Fruit fly (Drosophila melanogaster) whole organism, prepupa: ENCODE measurements around the gene CG34434.

Experiments used
- Blimp-1 ChIP-seq: fragments of 200-800 bp; sonication (Bioruptor generic); optimal IDR thresholded peaks from 3 replicates; lab custom pipeline; 2017; ENCODE audit warnings: missing biosample characterization, missing genetic modification characterization, mild to moderate bottlenecking, moderate library complexity, missing genetic modification reagents
- CG10631 ChIP-seq: fragments of 200-800 bp; sonication (Bioruptor generic); optimal IDR thresholded peaks from 2 replicates; lab custom pipeline; 2016; ENCODE audit warnings: missing biosample characterization, missing genetic modification characterization
- CG10669 ChIP-seq: fragments of 200-800 bp; sonication (Bioruptor generic); optimal IDR thresholded peaks from 3 replicates; lab custom pipeline; 2018; ENCODE audit warnings: missing biosample characterization, mild to moderate bottlenecking, missing genetic modification characterization, moderate library complexity
- CG11294 ChIP-seq: fragments of 200-800 bp; sonication (Bioruptor generic); IDR thresholded peaks from 2 replicates; pipeline ENCODE4 v1.3.6; 2022; ENCODE audit warnings: missing biosample characterization, missing genetic modification characterization
- CG11762 ChIP-seq: fragments of 200-800 bp; sonication (Bioruptor generic); optimal IDR thresholded peaks from 3 replicates; lab custom pipeline; 2016; ENCODE audit warnings: missing biosample characterization, missing genetic modification characterization; ENCODE audit not compliant: insufficient read depth
- CG11902 ChIP-seq: fragments of 200-800 bp; sonication (Bioruptor generic); optimal IDR thresholded peaks from 3 replicates; lab custom pipeline; 2016; ENCODE audit warnings: missing biosample characterization, missing genetic modification characterization
- CG15336 ChIP-seq: fragments of 200-800 bp; sonication (Bioruptor generic); IDR thresholded peaks from 2 replicates; pipeline ENCODE4 v1.3.6; 2022; ENCODE audit warnings: missing biosample characterization, missing genetic modification characterization
- CG16779 ChIP-seq: fragments of 200-800 bp; sonication (Bioruptor generic); optimal IDR thresholded peaks from 3 replicates; lab custom pipeline; 2017; ENCODE audit warnings: missing biosample characterization, mild to moderate bottlenecking, missing genetic modification characterization
- CG3032 ChIP-seq: fragments of 200-800 bp; optimal IDR thresholded peaks from 2 replicates; lab custom pipeline; 2019; ENCODE audit warnings: missing biosample characterization, mild to moderate bottlenecking, missing genetic modification characterization, moderate library complexity
- CG32006 ChIP-seq: fragments of 200-800 bp; sonication (Bioruptor generic); optimal IDR thresholded peaks from 3 replicates; lab custom pipeline; 2017; ENCODE audit warnings: missing biosample characterization, mild to moderate bottlenecking, missing genetic modification characterization
- CG34406 ChIP-seq: fragments of 200-800 bp; sonication (Bioruptor generic); optimal IDR thresholded peaks from 3 replicates; lab custom pipeline; 2016; ENCODE audit warnings: missing biosample characterization, missing genetic modification characterization
- CG3919 ChIP-seq: fragments of 200-800 bp; sonication (Bioruptor generic); optimal IDR thresholded peaks from 3 replicates; lab custom pipeline; 2016; ENCODE audit warnings: missing biosample characterization, missing genetic modification characterization
- CG4318 ChIP-seq: fragments of 200-800 bp; sonication (Bioruptor generic); optimal IDR thresholded peaks from 3 replicates; lab custom pipeline; 2017; ENCODE audit warnings: missing biosample characterization, mild to moderate bottlenecking, missing genetic modification characterization
- CG6163 ChIP-seq: fragments of 200-800 bp; sonication (Bioruptor generic); IDR thresholded peaks from 3 replicates; pipeline ENCODE4 v1.3.6; 2022; ENCODE audit warnings: missing biosample characterization, missing genetic modification characterization
- CG6276 ChIP-seq: fragments of 200-800 bp; sonication (Bioruptor generic); optimal IDR thresholded peaks from 2 replicates; lab custom pipeline; 2017; ENCODE audit warnings: missing biosample characterization, mild to moderate bottlenecking, missing genetic modification characterization
- CG6792 ChIP-seq: fragments of 200-800 bp; sonication (Bioruptor generic); optimal IDR thresholded peaks from 3 replicates; lab custom pipeline; 2016; ENCODE audit warnings: missing biosample characterization, missing genetic modification characterization
- CG6808 ChIP-seq: fragments of 200-800 bp; sonication (Bioruptor generic); optimal IDR thresholded peaks from 3 replicates; lab custom pipeline; 2017; ENCODE audit warnings: missing biosample characterization, missing genetic modification characterization, mild to moderate bottlenecking, moderate library complexity, missing genetic modification reagents
- CG7368 ChIP-seq: fragments of 200-800 bp; sonication (Bioruptor generic); optimal IDR thresholded peaks from 3 replicates; lab custom pipeline; 2016; ENCODE audit warnings: missing biosample characterization, missing genetic modification characterization
- CG8119 ChIP-seq: fragments of 200-800 bp; sonication (Bioruptor generic); IDR thresholded peaks from 3 replicates; pipeline ENCODE4 v1.3.6; 2022; ENCODE audit warnings: missing biosample characterization, missing genetic modification characterization
- CG8632 ChIP-seq: fragments of 200-800 bp; sonication (Bioruptor generic); optimal IDR thresholded peaks from 3 replicates; lab custom pipeline; 2016; ENCODE audit warnings: missing biosample characterization, missing genetic modification characterization
- Eip75B ChIP-seq: fragments of 200-800 bp; sonication (Bioruptor generic); optimal IDR thresholded peaks from 3 replicates; lab custom pipeline; 2016; ENCODE audit warnings: missing biosample characterization, missing genetic modification characterization
- Eip93F ChIP-seq: fragments of 200-800 bp; sonication (Bioruptor generic); optimal IDR thresholded peaks from 2 replicates; lab custom pipeline; 2016; ENCODE audit warnings: missing biosample characterization, mild to moderate bottlenecking, missing genetic modification characterization
- Ets21C ChIP-seq: fragments of 200-800 bp; sonication (Bioruptor generic); optimal IDR thresholded peaks from 3 replicates; lab custom pipeline; 2016; ENCODE audit warnings: missing biosample characterization, missing genetic modification characterization
- Ets96B ChIP-seq: fragments of 200-800 bp; optimal IDR thresholded peaks from 2 replicates; lab custom pipeline; 2019; ENCODE audit warnings: missing biosample characterization, mild to moderate bottlenecking, missing genetic modification characterization, moderate library complexity
- Gug ChIP-seq: fragments of 200-800 bp; sonication (Bioruptor generic); IDR thresholded peaks from 2 replicates; pipeline ENCODE4 v1.3.6; 2022; ENCODE audit warnings: missing biosample characterization, missing genetic modification characterization
- Hr38 ChIP-seq: sonication (Bioruptor generic); optimal IDR thresholded peaks from 2 replicates; lab custom pipeline; 2016; ENCODE audit warnings: missing biosample characterization, missing genetic modification characterization
- Hr4 ChIP-seq: fragments of 200-800 bp; sonication (Bioruptor generic); optimal IDR thresholded peaks from 3 replicates; lab custom pipeline; 2016; ENCODE audit warnings: missing biosample characterization, missing genetic modification characterization
- Lpt ChIP-seq: fragments of 200-800 bp; sonication (Bioruptor generic); optimal IDR thresholded peaks from 3 replicates; lab custom pipeline; 2016; ENCODE audit warnings: missing biosample characterization, missing genetic modification characterization
- Met ChIP-seq: fragments of 200-800 bp; sonication (Bioruptor generic); optimal IDR thresholded peaks from 3 replicates; lab custom pipeline; 2016; ENCODE audit warnings: missing biosample characterization, missing genetic modification characterization
- OdsH ChIP-seq: fragments of 200-800 bp; sonication (Bioruptor generic); optimal IDR thresholded peaks from 3 replicates; lab custom pipeline; 2016; ENCODE audit warnings: missing biosample characterization, missing genetic modification characterization
- Smox ChIP-seq: fragments of 200-800 bp; sonication (Bioruptor generic); optimal IDR thresholded peaks from 3 replicates; lab custom pipeline; 2016; ENCODE audit warnings: missing biosample characterization, missing genetic modification characterization
- Sox102F ChIP-seq: fragments of 200-800 bp; sonication (Bioruptor generic); optimal IDR thresholded peaks from 2 replicates; lab custom pipeline; 2016; ENCODE audit warnings: missing biosample characterization, mild to moderate bottlenecking, missing genetic modification characterization
- Sox15 ChIP-seq: fragments of 200-800 bp; sonication (Bioruptor generic); optimal IDR thresholded peaks from 3 replicates; lab custom pipeline; 2016; ENCODE audit warnings: missing biosample characterization, missing genetic modification characterization
- acj6 ChIP-seq: fragments of 200-800 bp; sonication (Bioruptor generic); optimal IDR thresholded peaks from 3 replicates; lab custom pipeline; 2016; ENCODE audit warnings: missing biosample characterization, missing genetic modification characterization
- cyc ChIP-seq: fragments of 200-800 bp; sonication (Bioruptor generic); optimal IDR thresholded peaks from 3 replicates; lab custom pipeline; 2016; ENCODE audit warnings: missing biosample characterization, missing genetic modification characterization
- dsx ChIP-seq: fragments of 200-800 bp; optimal IDR thresholded peaks from 3 replicates; lab custom pipeline; 2019; ENCODE audit warnings: missing biosample characterization, mild to moderate bottlenecking, missing genetic modification characterization, moderate library complexity; ENCODE audit not compliant: poor library complexity, severe bottlenecking
- eg ChIP-seq: fragments of 200-800 bp; sonication (Bioruptor generic); IDR thresholded peaks from 3 replicates; pipeline ENCODE4 v1.3.6; 2022; ENCODE audit warnings: missing biosample characterization, missing genetic modification characterization
- esn ChIP-seq: fragments of 200-800 bp; sonication (Bioruptor generic); optimal IDR thresholded peaks from 2 replicates; lab custom pipeline; 2016; ENCODE audit warnings: missing biosample characterization, mild to moderate bottlenecking, missing genetic modification characterization, moderate library complexity
- fd59A ChIP-seq: fragments of 200-800 bp; sonication (Bioruptor generic); optimal IDR thresholded peaks from 2 replicates; lab custom pipeline; 2017; ENCODE audit warnings: missing biosample characterization, mild to moderate bottlenecking, missing genetic modification characterization, missing genetic modification reagents
- fd85E ChIP-seq: fragments of 200-800 bp; sonication (Bioruptor generic); optimal IDR thresholded peaks from 3 replicates; lab custom pipeline; 2016; ENCODE audit warnings: missing biosample characterization, missing genetic modification characterization
- fkh ChIP-seq: fragments of 200-800 bp; sonication (Bioruptor generic); optimal IDR thresholded peaks from 3 replicates; lab custom pipeline; 2017; ENCODE audit warnings: missing biosample characterization, mild to moderate bottlenecking, missing genetic modification characterization, moderate library complexity
- net ChIP-seq: fragments of 200-800 bp; sonication (Bioruptor generic); optimal IDR thresholded peaks from 3 replicates; lab custom pipeline; 2016; ENCODE audit warnings: missing biosample characterization, missing genetic modification characterization
- salr ChIP-seq, 2 experiments: fragments of 200-800 bp; sonication (Bioruptor generic); optimal IDR thresholded peaks; 3 replicates each; lab custom pipeline; 2016 to 2018; ENCODE audit warnings: missing biosample characterization in 2 of 2, missing genetic modification characterization in 2 of 2, mild to moderate bottlenecking in 1 of 2
- spab ChIP-seq: fragments of 200-800 bp; sonication (Bioruptor generic); optimal IDR thresholded peaks from 2 replicates; lab custom pipeline; 2017; ENCODE audit warnings: missing biosample characterization, mild to moderate bottlenecking, missing genetic modification characterization, missing genetic modification reagents
- ss ChIP-seq, 2 experiments: fragments of 200-800 bp; sonication (Bioruptor generic); optimal IDR thresholded peaks; 2 replicates in 1 of 2; 3 replicates in 1 of 2; lab custom pipeline; 2017 to 2018; ENCODE audit warnings: mild to moderate bottlenecking in 2 of 2, missing biosample characterization in 2 of 2, missing genetic modification characterization in 2 of 2, moderate library complexity in 1 of 2
- svp ChIP-seq: fragments of 200-800 bp; sonication (Bioruptor generic); peaks from one replicate; lab custom pipeline; 2016; ENCODE audit warnings: missing biosample characterization, missing genetic modification characterization
- topi ChIP-seq: fragments of 200-800 bp; sonication (Bioruptor generic); optimal IDR thresholded peaks from 3 replicates; lab custom pipeline; 2016; ENCODE audit warnings: missing biosample characterization, missing genetic modification characterization

The CG34434 gene

dm6 chrX:5614367-5614766 lies 1.8 kb downstream of the CG34434 start, which contains the start of gene CG34435:
Gene CG34435 (minus strand): TSS chrX:5614467.
- TF ChIP-seq net: no peak

- TF ChIP-seq CG4318 (GFP tag; lab: Kevin White, UChicago) (no peak), net (no peak), CG10669 (GFP tag; lab: Kevin White, UChicago) (no peak), CG6808 (GFP tag; lab: Kevin White, UChicago) (no peak), fd59A (no peak), CG3919 (GFP tag; lab: Kevin White, UChicago) (no peak), CG3032 (tag; lab: Kevin White, UChicago) (no peak), CG6276 (no peak), fkh (GFP tag; lab: Kevin White, UChicago) (no peak), CG11762 (GFP tag; lab: Kevin White, UChicago) (no peak), svp (GFP tag; lab: Kevin White, UChicago) (no peak), CG11294 (GFP tag; lab: Robert Waterston, UW) (no peak), Ets96B (tag; lab: Kevin White, UChicago) (no peak), eg (GFP tag; lab: Robert Waterston, UW) (no peak), CG7368 (no peak), Hr4 (GFP tag; lab: Kevin White, UChicago) (no peak)
These were observed 3.2 kb downstream of the CG34434 start for dm6 chrX:5612977-5613376.

dm6 chrX:5608472-5608871 lies 7.7 kb downstream of the CG34434 start:
- no peak for TF ChIP-seq Blimp-1 (GFP tag; lab: Kevin White, UChicago)
- peak; percentile 60 for TF ChIP-seq Smox (GFP tag; lab: Kevin White, UChicago)
- TF ChIP-seq CG11762 (GFP tag; lab: Kevin White, UChicago): no peak
- TF ChIP-seq CG6163 (GFP tag; lab: Robert Waterston, UW): peak; percentile 58; the same call in 1 of the 3 replicates
- no peak for TF ChIP-seq spab (GFP tag; lab: Kevin White, UChicago)
- no peak for TF ChIP-seq CG6808 (GFP tag; lab: Kevin White, UChicago)
- no peak for TF ChIP-seq Hr38 (GFP tag; lab: Kevin White, UChicago)
- TF ChIP-seq CG4318 (GFP tag; lab: Kevin White, UChicago): peak; percentile 39
- peak; percentile 55 for TF ChIP-seq cyc
- TF ChIP-seq net: no peak
- TF ChIP-seq CG16779: no peak
- TF ChIP-seq Hr4 (GFP tag; lab: Kevin White, UChicago): peak; percentile 59
- TF ChIP-seq OdsH (GFP tag; lab: Kevin White, UChicago): peak; percentile 44
- TF ChIP-seq Met: peak; percentile 67
- TF ChIP-seq Gug (GFP tag; lab: Robert Waterston, UW): peak; percentile 21; the same call in 1 of the 2 replicates
- TF ChIP-seq CG10631 (GFP tag; lab: Kevin White, UChicago): no peak
- no peak for TF ChIP-seq dsx (GFP tag; lab: Kevin White, UChicago)
- peak; percentile 60 for TF ChIP-seq topi (GFP tag; lab: Kevin White, UChicago)
- peak; percentile 26 for TF ChIP-seq CG34406 (GFP tag; lab: Kevin White, UChicago)
- no peak for TF ChIP-seq salr (GFP tag; optimal IDR thresholded peaks at IDR 0.05; lab: Kevin White, UChicago)
- TF ChIP-seq CG32006 (GFP tag; lab: Kevin White, UChicago): peak; percentile 65
- TF ChIP-seq CG6792: peak; percentile 42
- peak; percentile 27 for TF ChIP-seq CG3919 (GFP tag; lab: Kevin White, UChicago)
- peak; percentile 62 for TF ChIP-seq Sox102F
- no peak for TF ChIP-seq ss (GFP tag; optimal IDR thresholded peaks at IDR 0.05; lab: Kevin White, UChicago)
- no peak for TF ChIP-seq Eip75B (GFP tag; lab: Kevin White, UChicago)
- TF ChIP-seq CG3032 (tag; lab: Kevin White, UChicago): no peak
- TF ChIP-seq Ets21C (GFP tag; lab: Kevin White, UChicago): peak; percentile 50
- peak; percentile 67; the same call in 2 of the 3 replicates for TF ChIP-seq CG8119 (GFP tag; lab: Robert Waterston, UW)
- TF ChIP-seq CG15336 (GFP tag; lab: Robert Waterston, UW): peak; percentile 63
- TF ChIP-seq Sox15: peak; percentile 30
- peak; percentile 60; the same call in 2 of the 3 replicates for TF ChIP-seq eg (GFP tag; lab: Robert Waterston, UW)
- TF ChIP-seq esn (GFP tag; lab: Kevin White, UChicago): peak; percentile 66
- TF ChIP-seq acj6 (GFP tag; lab: Kevin White, UChicago): peak; percentile 46
- no peak for TF ChIP-seq fd85E (GFP tag; lab: Kevin White, UChicago)
- TF ChIP-seq CG6276: no peak
- no peak for TF ChIP-seq Lpt (GFP tag; lab: Kevin White, UChicago)
- TF ChIP-seq CG11902 (GFP tag; lab: Kevin White, UChicago): no peak
- TF ChIP-seq CG8632 (GFP tag; lab: Kevin White, UChicago): peak; percentile 32
- TF ChIP-seq Eip93F: no peak
